Fruit fly (Drosophila melanogaster) whole organism, prepupa: ENCODE results near the gene CG9166.
A peak's percentile ranks its signal among the peaks of the same experiment; 100 is the strongest.

ENCODE experiments used
- Blimp-1 ChIP-seq: fragments of 200-800 bp; sonication (Bioruptor generic); optimal IDR thresholded peaks from 3 replicates; lab custom pipeline; 2017; ENCODE audit warnings: missing biosample characterization, missing genetic modification characterization, mild to moderate bottlenecking, moderate library complexity, missing genetic modification reagents
- CG10631 ChIP-seq: fragments of 200-800 bp; sonication (Bioruptor generic); optimal IDR thresholded peaks from 2 replicates; lab custom pipeline; 2016; ENCODE audit warnings: missing biosample characterization, missing genetic modification characterization
- CG11294 ChIP-seq: fragments of 200-800 bp; sonication (Bioruptor generic); IDR thresholded peaks from 2 replicates; pipeline ENCODE4 v1.3.6; 2022; ENCODE audit warnings: missing biosample characterization, missing genetic modification characterization
- CG11762 ChIP-seq: fragments of 200-800 bp; sonication (Bioruptor generic); optimal IDR thresholded peaks from 3 replicates; lab custom pipeline; 2016; ENCODE audit warnings: missing biosample characterization, missing genetic modification characterization; ENCODE audit not compliant: insufficient read depth
- CG15336 ChIP-seq: fragments of 200-800 bp; sonication (Bioruptor generic); IDR thresholded peaks from 2 replicates; pipeline ENCODE4 v1.3.6; 2022; ENCODE audit warnings: missing biosample characterization, missing genetic modification characterization
- CG1621 ChIP-seq: fragments of 200-800 bp; sonication (Bioruptor generic); optimal IDR thresholded peaks from 3 replicates; lab custom pipeline; 2018; ENCODE audit warnings: missing biosample characterization, mild to moderate bottlenecking, missing genetic modification characterization
- CG16779 ChIP-seq: fragments of 200-800 bp; sonication (Bioruptor generic); optimal IDR thresholded peaks from 3 replicates; lab custom pipeline; 2017; ENCODE audit warnings: missing biosample characterization, mild to moderate bottlenecking, missing genetic modification characterization
- CG3032 ChIP-seq: fragments of 200-800 bp; optimal IDR thresholded peaks from 2 replicates; lab custom pipeline; 2019; ENCODE audit warnings: missing biosample characterization, mild to moderate bottlenecking, missing genetic modification characterization, moderate library complexity
- CG31627 ChIP-seq: fragments of 200-800 bp; sonication (Bioruptor generic); optimal IDR thresholded peaks from 3 replicates; lab custom pipeline; 2016; ENCODE audit warnings: missing biosample characterization, missing genetic modification characterization
- CG32006 ChIP-seq: fragments of 200-800 bp; sonication (Bioruptor generic); optimal IDR thresholded peaks from 3 replicates; lab custom pipeline; 2017; ENCODE audit warnings: missing biosample characterization, mild to moderate bottlenecking, missing genetic modification characterization
- CG34406 ChIP-seq: fragments of 200-800 bp; sonication (Bioruptor generic); optimal IDR thresholded peaks from 3 replicates; lab custom pipeline; 2016; ENCODE audit warnings: missing biosample characterization, missing genetic modification characterization
- CG3919 ChIP-seq: fragments of 200-800 bp; sonication (Bioruptor generic); optimal IDR thresholded peaks from 3 replicates; lab custom pipeline; 2016; ENCODE audit warnings: missing biosample characterization, missing genetic modification characterization
- CG4318 ChIP-seq: fragments of 200-800 bp; sonication (Bioruptor generic); optimal IDR thresholded peaks from 3 replicates; lab custom pipeline; 2017; ENCODE audit warnings: missing biosample characterization, mild to moderate bottlenecking, missing genetic modification characterization
- CG6163 ChIP-seq: fragments of 200-800 bp; sonication (Bioruptor generic); IDR thresholded peaks from 3 replicates; pipeline ENCODE4 v1.3.6; 2022; ENCODE audit warnings: missing biosample characterization, missing genetic modification characterization
- CG6792 ChIP-seq: fragments of 200-800 bp; sonication (Bioruptor generic); optimal IDR thresholded peaks from 3 replicates; lab custom pipeline; 2016; ENCODE audit warnings: missing biosample characterization, missing genetic modification characterization
- CG6808 ChIP-seq: fragments of 200-800 bp; sonication (Bioruptor generic); optimal IDR thresholded peaks from 3 replicates; lab custom pipeline; 2017; ENCODE audit warnings: missing biosample characterization, missing genetic modification characterization, mild to moderate bottlenecking, moderate library complexity, missing genetic modification reagents
- CG6854 ChIP-seq: fragments of 200-800 bp; sonication (Bioruptor generic); optimal IDR thresholded peaks from 2 replicates; lab custom pipeline; 2017; ENCODE audit warnings: missing biosample characterization, mild to moderate bottlenecking, missing genetic modification characterization
- CG8119 ChIP-seq: fragments of 200-800 bp; sonication (Bioruptor generic); IDR thresholded peaks from 3 replicates; pipeline ENCODE4 v1.3.6; 2022; ENCODE audit warnings: missing biosample characterization, missing genetic modification characterization
- CG8319 ChIP-seq: fragments of 200-800 bp; sonication (Bioruptor generic); optimal IDR thresholded peaks from 3 replicates; lab custom pipeline; 2016; ENCODE audit warnings: missing biosample characterization, missing genetic modification characterization
- CG8632 ChIP-seq: fragments of 200-800 bp; sonication (Bioruptor generic); optimal IDR thresholded peaks from 3 replicates; lab custom pipeline; 2016; ENCODE audit warnings: missing biosample characterization, missing genetic modification characterization
- Eip75B ChIP-seq: fragments of 200-800 bp; sonication (Bioruptor generic); optimal IDR thresholded peaks from 3 replicates; lab custom pipeline; 2016; ENCODE audit warnings: missing biosample characterization, missing genetic modification characterization
- Eip78C ChIP-seq: fragments of 200-800 bp; sonication (Bioruptor generic); peaks from one replicate; lab custom pipeline; 2016; ENCODE audit warnings: missing biosample characterization, missing genetic modification characterization
- Eip93F ChIP-seq: fragments of 200-800 bp; sonication (Bioruptor generic); optimal IDR thresholded peaks from 2 replicates; lab custom pipeline; 2016; ENCODE audit warnings: missing biosample characterization, mild to moderate bottlenecking, missing genetic modification characterization
- Ets21C ChIP-seq: fragments of 200-800 bp; sonication (Bioruptor generic); optimal IDR thresholded peaks from 3 replicates; lab custom pipeline; 2016; ENCODE audit warnings: missing biosample characterization, missing genetic modification characterization
- Ets96B ChIP-seq: fragments of 200-800 bp; optimal IDR thresholded peaks from 2 replicates; lab custom pipeline; 2019; ENCODE audit warnings: missing biosample characterization, mild to moderate bottlenecking, missing genetic modification characterization, moderate library complexity
- Gug ChIP-seq: fragments of 200-800 bp; sonication (Bioruptor generic); IDR thresholded peaks from 2 replicates; pipeline ENCODE4 v1.3.6; 2022; ENCODE audit warnings: missing biosample characterization, missing genetic modification characterization
- Hr38 ChIP-seq: sonication (Bioruptor generic); optimal IDR thresholded peaks from 2 replicates; lab custom pipeline; 2016; ENCODE audit warnings: missing biosample characterization, missing genetic modification characterization
- Hr39 ChIP-seq: fragments of 200-800 bp; sonication (Bioruptor generic); optimal IDR thresholded peaks from 2 replicates; lab custom pipeline; 2016; ENCODE audit warnings: missing biosample characterization, missing genetic modification characterization
- Hr4 ChIP-seq: fragments of 200-800 bp; sonication (Bioruptor generic); optimal IDR thresholded peaks from 3 replicates; lab custom pipeline; 2016; ENCODE audit warnings: missing biosample characterization, missing genetic modification characterization
- Lpt ChIP-seq: fragments of 200-800 bp; sonication (Bioruptor generic); optimal IDR thresholded peaks from 3 replicates; lab custom pipeline; 2016; ENCODE audit warnings: missing biosample characterization, missing genetic modification characterization
- Met ChIP-seq: fragments of 200-800 bp; sonication (Bioruptor generic); optimal IDR thresholded peaks from 3 replicates; lab custom pipeline; 2016; ENCODE audit warnings: missing biosample characterization, missing genetic modification characterization
- OdsH ChIP-seq: fragments of 200-800 bp; sonication (Bioruptor generic); optimal IDR thresholded peaks from 3 replicates; lab custom pipeline; 2016; ENCODE audit warnings: missing biosample characterization, missing genetic modification characterization
- Smox ChIP-seq: fragments of 200-800 bp; sonication (Bioruptor generic); optimal IDR thresholded peaks from 3 replicates; lab custom pipeline; 2016; ENCODE audit warnings: missing biosample characterization, missing genetic modification characterization
- Sox102F ChIP-seq: fragments of 200-800 bp; sonication (Bioruptor generic); optimal IDR thresholded peaks from 2 replicates; lab custom pipeline; 2016; ENCODE audit warnings: missing biosample characterization, mild to moderate bottlenecking, missing genetic modification characterization
- Sox14 ChIP-seq: fragments of 200-800 bp; sonication (Bioruptor generic); optimal IDR thresholded peaks from 3 replicates; lab custom pipeline; 2016; ENCODE audit warnings: missing biosample characterization, missing genetic modification characterization
- Sox15 ChIP-seq: fragments of 200-800 bp; sonication (Bioruptor generic); optimal IDR thresholded peaks from 3 replicates; lab custom pipeline; 2016; ENCODE audit warnings: missing biosample characterization, missing genetic modification characterization
- achi ChIP-seq: fragments of 200-800 bp; sonication (Bioruptor generic); optimal IDR thresholded peaks from 3 replicates; lab custom pipeline; 2016; ENCODE audit warnings: missing biosample characterization, missing genetic modification characterization
- acj6 ChIP-seq: fragments of 200-800 bp; sonication (Bioruptor generic); optimal IDR thresholded peaks from 3 replicates; lab custom pipeline; 2016; ENCODE audit warnings: missing biosample characterization, missing genetic modification characterization
- cyc ChIP-seq: fragments of 200-800 bp; sonication (Bioruptor generic); optimal IDR thresholded peaks from 3 replicates; lab custom pipeline; 2016; ENCODE audit warnings: missing biosample characterization, missing genetic modification characterization
- dsx ChIP-seq: fragments of 200-800 bp; optimal IDR thresholded peaks from 3 replicates; lab custom pipeline; 2019; ENCODE audit warnings: missing biosample characterization, mild to moderate bottlenecking, missing genetic modification characterization, moderate library complexity; ENCODE audit not compliant: poor library complexity, severe bottlenecking
- eg ChIP-seq: fragments of 200-800 bp; sonication (Bioruptor generic); IDR thresholded peaks from 3 replicates; pipeline ENCODE4 v1.3.6; 2022; ENCODE audit warnings: missing biosample characterization, missing genetic modification characterization
- esn ChIP-seq: fragments of 200-800 bp; sonication (Bioruptor generic); optimal IDR thresholded peaks from 2 replicates; lab custom pipeline; 2016; ENCODE audit warnings: missing biosample characterization, mild to moderate bottlenecking, missing genetic modification characterization, moderate library complexity
- fd59A ChIP-seq: fragments of 200-800 bp; sonication (Bioruptor generic); optimal IDR thresholded peaks from 2 replicates; lab custom pipeline; 2017; ENCODE audit warnings: missing biosample characterization, mild to moderate bottlenecking, missing genetic modification characterization, missing genetic modification reagents
- fd85E ChIP-seq: fragments of 200-800 bp; sonication (Bioruptor generic); optimal IDR thresholded peaks from 3 replicates; lab custom pipeline; 2016; ENCODE audit warnings: missing biosample characterization, missing genetic modification characterization
- lz ChIP-seq: fragments of 200-800 bp; sonication (Bioruptor generic); optimal IDR thresholded peaks from 3 replicates; lab custom pipeline; 2016; ENCODE audit warnings: missing biosample characterization, missing genetic modification characterization
- net ChIP-seq: fragments of 200-800 bp; sonication (Bioruptor generic); optimal IDR thresholded peaks from 3 replicates; lab custom pipeline; 2016; ENCODE audit warnings: missing biosample characterization, missing genetic modification characterization
- pdm3 ChIP-seq: fragments of 200-800 bp; sonication (Bioruptor generic); optimal IDR thresholded peaks from 3 replicates; lab custom pipeline; 2016; ENCODE audit warnings: missing biosample characterization, missing genetic modification characterization
- salr ChIP-seq, 2 experiments: fragments of 200-800 bp; sonication (Bioruptor generic); optimal IDR thresholded peaks; 3 replicates each; lab custom pipeline; 2016 to 2018; ENCODE audit warnings: missing biosample characterization in 2 of 2, missing genetic modification characterization in 2 of 2, mild to moderate bottlenecking in 1 of 2
- spab ChIP-seq: fragments of 200-800 bp; sonication (Bioruptor generic); optimal IDR thresholded peaks from 2 replicates; lab custom pipeline; 2017; ENCODE audit warnings: missing biosample characterization, mild to moderate bottlenecking, missing genetic modification characterization, missing genetic modification reagents
- ss ChIP-seq, 2 experiments: fragments of 200-800 bp; sonication (Bioruptor generic); optimal IDR thresholded peaks; 2 replicates in 1 of 2; 3 replicates in 1 of 2; lab custom pipeline; 2017 to 2018; ENCODE audit warnings: mild to moderate bottlenecking in 2 of 2, missing biosample characterization in 2 of 2, missing genetic modification characterization in 2 of 2, moderate library complexity in 1 of 2
- svp ChIP-seq: fragments of 200-800 bp; sonication (Bioruptor generic); peaks from one replicate; lab custom pipeline; 2016; ENCODE audit warnings: missing biosample characterization, missing genetic modification characterization
- topi ChIP-seq: fragments of 200-800 bp; sonication (Bioruptor generic); optimal IDR thresholded peaks from 3 replicates; lab custom pipeline; 2016; ENCODE audit warnings: missing biosample characterization, missing genetic modification characterization
- vri ChIP-seq: fragments of 200-800 bp; sonication (Bioruptor generic); optimal IDR thresholded peaks from 3 replicates; lab custom pipeline; 2016; ENCODE audit warnings: missing biosample characterization, mild to moderate bottlenecking, missing genetic modification characterization

Gene CG9166

DNA sequence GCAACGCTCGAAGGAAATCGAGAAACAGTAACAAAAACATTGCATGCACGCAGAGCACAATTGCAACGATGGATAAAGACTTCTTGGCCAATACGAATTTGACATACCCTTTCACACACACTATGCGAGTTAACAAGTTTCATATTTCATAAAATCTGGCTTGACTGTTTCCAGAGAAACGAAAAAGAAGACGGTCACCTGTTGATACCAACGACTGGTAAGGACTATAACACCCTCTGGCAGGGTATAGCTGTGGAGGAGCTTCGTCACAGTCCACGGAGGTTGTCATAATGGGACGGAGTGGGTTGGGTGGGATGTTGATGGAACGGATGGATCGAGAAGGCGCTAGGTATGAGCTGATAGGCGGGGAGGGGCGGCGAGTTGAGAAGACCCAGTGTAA is 2.7 kb upstream of the CG9166 start:
- TF ChIP-seq Met (GFP tag; lab: Kevin White, UChicago) = peak; percentile 80
- peak; percentile 80 for TF ChIP-seq CG1621 (tag; lab: Kevin White, UChicago)
- TF ChIP-seq Hr38 (GFP tag; lab: Kevin White, UChicago) = no peak
- peak; percentile 87 for TF ChIP-seq CG15336
- TF ChIP-seq Sox102F (GFP tag; lab: Kevin White, UChicago) = no peak
- peak; percentile 85 for TF ChIP-seq pdm3 (GFP tag; lab: Kevin White, UChicago)
- TF ChIP-seq CG6163 = peak; percentile 92
- peak; percentile 72 for TF ChIP-seq Ets96B
- peak in 1 of 2 experiments; percentile 74 for TF ChIP-seq salr (GFP tag; optimal IDR thresholded peaks at IDR 0.05; lab: Kevin White, UChicago)
- peak; percentile 73 for TF ChIP-seq CG6792 (GFP tag; lab: Kevin White, UChicago)
- no peak for TF ChIP-seq CG16779 (tag; lab: Kevin White, UChicago)
- TF ChIP-seq Blimp-1 (GFP tag; lab: Kevin White, UChicago) = no peak
- TF ChIP-seq dsx (GFP tag; lab: Kevin White, UChicago) = peak; percentile 70
- TF ChIP-seq fd59A (GFP tag; lab: Kevin White, UChicago) = peak; percentile 73
- TF ChIP-seq eg (GFP tag; lab: Robert Waterston, UW) = peak; percentile 85
- TF ChIP-seq Sox14 = peak; percentile 84
- TF ChIP-seq OdsH = peak; percentile 85
- peak; percentile 36 for TF ChIP-seq Eip93F (GFP tag; lab: Kevin White, UChicago)
- TF ChIP-seq CG3032 (tag; lab: Kevin White, UChicago) = peak; percentile 74
- TF ChIP-seq Eip78C = peak; percentile 92
- TF ChIP-seq CG3919 = peak; percentile 79
- TF ChIP-seq CG8632 = peak; percentile 67
- TF ChIP-seq cyc (GFP tag; lab: Kevin White, UChicago) = peak; percentile 78
- peak; percentile 71 for TF ChIP-seq Sox15 (GFP tag; lab: Kevin White, UChicago)
- TF ChIP-seq CG4318 (GFP tag; lab: Kevin White, UChicago) = no peak
- peak; percentile 73 for TF ChIP-seq Lpt (GFP tag; lab: Kevin White, UChicago)
- peak; percentile 54 for TF ChIP-seq CG11762
- TF ChIP-seq Eip75B = peak; percentile 81
- peak; percentile 69 for TF ChIP-seq esn (GFP tag; lab: Kevin White, UChicago)
- TF ChIP-seq ss (GFP tag; optimal IDR thresholded peaks at IDR 0.05; lab: Kevin White, UChicago) = peak; percentile 83 to 84
- TF ChIP-seq Ets21C (GFP tag; lab: Kevin White, UChicago) = peak; percentile 54
- TF ChIP-seq acj6 (GFP tag; lab: Kevin White, UChicago) = peak; percentile 82
- TF ChIP-seq achi (GFP tag; lab: Kevin White, UChicago) = peak; percentile 73
- no peak for TF ChIP-seq Smox
- peak; percentile 88 for TF ChIP-seq CG32006 (GFP tag; lab: Kevin White, UChicago)
- peak; percentile 48 for TF ChIP-seq spab (GFP tag; lab: Kevin White, UChicago)
- peak; percentile 78 for TF ChIP-seq lz (GFP tag; lab: Kevin White, UChicago)
- TF ChIP-seq Hr39 = peak; percentile 83
- peak; percentile 14 for TF ChIP-seq vri (GFP tag; lab: Kevin White, UChicago)
- peak; percentile 63 for TF ChIP-seq CG11294 (GFP tag; lab: Robert Waterston, UW)
- TF ChIP-seq CG8119 (GFP tag; lab: Robert Waterston, UW) = peak; percentile 81
- TF ChIP-seq fd85E (GFP tag; lab: Kevin White, UChicago) = no peak
- TF ChIP-seq svp (GFP tag; lab: Kevin White, UChicago) = peak; percentile 86
- peak; percentile 71 for TF ChIP-seq CG10631 (GFP tag; lab: Kevin White, UChicago)
- peak; percentile 89 for TF ChIP-seq Hr4
- TF ChIP-seq CG31627 (GFP tag; lab: Kevin White, UChicago) = peak; percentile 82
- no peak for TF ChIP-seq net (GFP tag; lab: Kevin White, UChicago)
- TF ChIP-seq CG34406 (GFP tag; lab: Kevin White, UChicago) = peak; percentile 70
- peak; percentile 69 for TF ChIP-seq CG8319 (GFP tag; lab: Kevin White, UChicago)
- peak; percentile 78 for TF ChIP-seq topi (GFP tag; lab: Kevin White, UChicago)
- TF ChIP-seq CG6854 (GFP tag; lab: Kevin White, UChicago) = peak; percentile 31
- TF ChIP-seq CG6808 (GFP tag; lab: Kevin White, UChicago) = peak; percentile 63
- TF ChIP-seq Gug (GFP tag; lab: Robert Waterston, UW) = peak; percentile 73
